Worm (Caenorhabditis elegans) whole organism, L1 larva: ENCODE results near the gene lido-10.

ENCODE experiments used
- C04F5.9 ChIP-seq: sonication (generic microtip); optimal IDR thresholded peaks from 2 replicates; lab custom pipeline; 2016; ENCODE audit warnings: missing genetic modification characterization, missing compliant biosample characterization
- C16A3.4 ChIP-seq: fragments of 150-350 bp; optimal IDR thresholded peaks from 2 replicates; lab custom pipeline; 2014; ENCODE audit warnings: missing biosample characterization, missing genetic modification characterization
- C34B4.2 ChIP-seq: sonication (generic microtip); optimal IDR thresholded peaks from 2 replicates; lab custom pipeline; 2017; ENCODE audit warnings: mild to moderate bottlenecking, missing genetic modification characterization, missing compliant biosample characterization
- Y116A8C.19 ChIP-seq: sonication (generic microtip); optimal IDR thresholded peaks from 2 replicates; lab custom pipeline; 2016; ENCODE audit warnings: missing compliant biosample characterization, missing genetic modification characterization, borderline replicate concordance
- aha-1 ChIP-seq: fragments of 150-350 bp; optimal IDR thresholded peaks from 2 replicates; lab custom pipeline; 2014; ENCODE audit warnings: missing biosample characterization, missing genetic modification characterization
- alr-1 ChIP-seq: fragments of 200-800 bp; sonication (Bioruptor generic); optimal IDR thresholded peaks from 2 replicates; lab custom pipeline; 2018; ENCODE audit warnings: borderline replicate concordance, mild to moderate bottlenecking, missing genetic modification characterization, missing compliant biosample characterization
- ama-1 ChIP-seq: fragments of 150-350 bp; optimal IDR thresholded peaks from 2 replicates; lab custom pipeline; 2014
- ceh-8 ChIP-seq: fragments of 200-800 bp; sonication (Bioruptor generic); optimal IDR thresholded peaks from 2 replicates; lab custom pipeline; 2018; ENCODE audit warnings: mild to moderate bottlenecking, missing genetic modification characterization, moderate library complexity, missing compliant biosample characterization
- ceh-82 ChIP-seq, 3 experiments: fragments of 150-350 bp in 1 of 3; sonication (generic microtip) in 2 of 3; optimal IDR thresholded peaks; 2 replicates each; lab custom pipeline; 2014 to 2017; ENCODE audit warnings: missing biosample characterization in 3 of 3, missing genetic modification characterization in 3 of 3
- ceh-88 ChIP-seq: fragments of 200-800 bp; sonication (Bioruptor generic); IDR thresholded peaks from 2 replicates; pipeline ENCODE4 v1.3.6; 2022; ENCODE audit warnings: missing genetic modification characterization, missing compliant biosample characterization
- ceh-90 ChIP-seq: sonication (generic microtip); optimal IDR thresholded peaks from 2 replicates; lab custom pipeline; 2016; ENCODE audit warnings: missing genetic modification characterization, missing compliant biosample characterization
- ces-1 ChIP-seq: fragments of 150-350 bp; optimal IDR thresholded peaks from 2 replicates; lab custom pipeline; 2014; ENCODE audit warnings: missing biosample characterization, missing genetic modification reagents, missing genetic modification characterization
- efl-3 ChIP-seq: fragments of 200-800 bp; sonication (Bioruptor generic); optimal IDR thresholded peaks from 2 replicates; lab custom pipeline; 2018; ENCODE audit warnings: mild to moderate bottlenecking, missing genetic modification characterization, missing compliant biosample characterization
- egl-13 ChIP-seq: sonication (generic microtip); optimal IDR thresholded peaks from 2 replicates; lab custom pipeline; 2016; ENCODE audit warnings: missing genotype, missing genetic modification reagents, missing genetic modification characterization, missing compliant biosample characterization
- ets-5 ChIP-seq: fragments of 200-800 bp; sonication (Bioruptor generic); IDR thresholded peaks from 2 replicates; pipeline ENCODE4 v1.3.6; 2022; ENCODE audit warnings: missing genetic modification characterization, missing compliant biosample characterization
- fkh-10 ChIP-seq: sonication (generic microtip); optimal IDR thresholded peaks from 2 replicates; lab custom pipeline; 2017; ENCODE audit warnings: missing biosample characterization, missing genetic modification reagents, missing genetic modification characterization
- fkh-4 ChIP-seq: sonication (generic microtip); optimal IDR thresholded peaks from 2 replicates; lab custom pipeline; 2016; ENCODE audit warnings: missing compliant biosample characterization, missing genetic modification characterization, borderline replicate concordance
- fkh-8 ChIP-seq: sonication (generic microtip); optimal IDR thresholded peaks from 2 replicates; lab custom pipeline; 2016; ENCODE audit warnings: mild to moderate bottlenecking, missing genetic modification characterization, missing compliant biosample characterization
- hlh-17 ChIP-seq: fragments of 200-800 bp; sonication (Bioruptor generic); optimal IDR thresholded peaks from 2 replicates; lab custom pipeline; 2018; ENCODE audit warnings: missing genetic modification characterization, mild to moderate bottlenecking, missing compliant biosample characterization, moderate library complexity, borderline replicate concordance
- hlh-4 ChIP-seq: sonication (generic microtip); optimal IDR thresholded peaks from 2 replicates; lab custom pipeline; 2016; ENCODE audit warnings: mild to moderate bottlenecking, missing genetic modification characterization, missing compliant biosample characterization
- hpl-2 ChIP-seq: fragments of 150-350 bp; optimal IDR thresholded peaks from 2 replicates; lab custom pipeline; 2014; ENCODE audit warnings: missing biosample characterization, missing genetic modification reagents, missing genetic modification characterization
- irx-1 ChIP-seq: sonication (generic microtip); optimal IDR thresholded peaks from 2 replicates; lab custom pipeline; 2016; ENCODE audit warnings: missing genetic modification characterization, missing compliant biosample characterization
- isw-1 ChIP-seq: fragments of 200-800 bp; sonication (Bioruptor generic); IDR thresholded peaks from 2 replicates; pipeline ENCODE4 v1.3.6; 2022; ENCODE audit warnings: missing genetic modification characterization, missing compliant biosample characterization
- jun-1 ChIP-seq: fragments of 150-350 bp; optimal IDR thresholded peaks from 2 replicates; lab custom pipeline; 2014; ENCODE audit warnings: missing biosample characterization, missing genetic modification reagents, missing genetic modification characterization
- lin-13 ChIP-seq: fragments of 150-350 bp; optimal IDR thresholded peaks from 2 replicates; lab custom pipeline; 2014; ENCODE audit warnings: missing biosample characterization, missing genetic modification reagents, missing genetic modification characterization
- lin-15B ChIP-seq: fragments of 150-350 bp; sonication (generic microtip); optimal IDR thresholded peaks from 3 replicates; lab custom pipeline; 2014; ENCODE audit warnings: missing biosample characterization, missing genetic modification characterization
- lin-39 ChIP-seq: fragments of 150-350 bp; optimal IDR thresholded peaks from 2 replicates; lab custom pipeline; 2014; ENCODE audit warnings: missing biosample characterization, missing genetic modification reagents, missing genetic modification characterization
- lir-3 ChIP-seq: sonication (generic microtip); optimal IDR thresholded peaks from 2 replicates; lab custom pipeline; 2016; ENCODE audit warnings: mild to moderate bottlenecking, missing genetic modification characterization, moderate library complexity, missing compliant biosample characterization; ENCODE audit not compliant: poor library complexity
- lsy-2 ChIP-seq, 2 experiments: fragments of 150-350 bp; optimal IDR thresholded peaks; 2 replicates each; lab custom pipeline; 2014; ENCODE audit warnings: missing biosample characterization in 2 of 2, missing genetic modification characterization in 2 of 2
- mab-9 ChIP-seq: fragments of 200-800 bp; sonication (Bioruptor generic); IDR thresholded peaks from 2 replicates; pipeline ENCODE4 v1.3.6; 2022; ENCODE audit warnings: missing genetic modification reagents, missing genetic modification characterization, missing compliant biosample characterization
- mdl-1 ChIP-seq, 2 experiments: fragments of 150-350 bp; optimal IDR thresholded peaks; 2 replicates each; lab custom pipeline; 2014 to 2017; ENCODE audit warnings: missing biosample characterization in 2 of 2, missing genetic modification characterization in 2 of 2, inconsistent platforms in 1 of 2
- mep-1 ChIP-seq: fragments of 150-350 bp; optimal IDR thresholded peaks from 2 replicates; lab custom pipeline; 2014; ENCODE audit warnings: missing biosample characterization, missing genetic modification characterization
- nhr-12 ChIP-seq: sonication (generic microtip); optimal IDR thresholded peaks from 2 replicates; lab custom pipeline; 2017; ENCODE audit warnings: missing biosample characterization, missing genetic modification characterization
- nhr-19 ChIP-seq: fragments of 200-800 bp; sonication (Bioruptor generic); conservative IDR thresholded peaks from 2 replicates; pipeline ENCODE4 v1.3.6; 2022; ENCODE audit warnings: missing genetic modification characterization, missing compliant biosample characterization
- nhr-20 ChIP-seq: sonication (generic microtip); optimal IDR thresholded peaks from 2 replicates; lab custom pipeline; 2016; ENCODE audit warnings: mild to moderate bottlenecking, missing genetic modification characterization, missing compliant biosample characterization
- nhr-237 ChIP-seq: fragments of 150-350 bp; optimal IDR thresholded peaks from 2 replicates; lab custom pipeline; 2014; ENCODE audit warnings: missing biosample characterization, missing genetic modification characterization
- nhr-47 ChIP-seq: sonication (generic microtip); optimal IDR thresholded peaks from 2 replicates; lab custom pipeline; 2016; ENCODE audit warnings: mild to moderate bottlenecking, missing genetic modification characterization, moderate library complexity, missing compliant biosample characterization
- nhr-76 ChIP-seq: sonication (generic microtip); optimal IDR thresholded peaks from 2 replicates; lab custom pipeline; 2017; ENCODE audit warnings: missing biosample characterization, missing genetic modification characterization
- nhr-77 ChIP-seq: fragments of 150-350 bp; optimal IDR thresholded peaks from 2 replicates; lab custom pipeline; 2014; ENCODE audit warnings: missing biosample characterization, missing genetic modification characterization
- nhr-84 ChIP-seq: sonication (generic microtip); optimal IDR thresholded peaks from 2 replicates; lab custom pipeline; 2017; ENCODE audit warnings: missing biosample characterization, missing genetic modification characterization
- nhr-85 ChIP-seq: sonication (generic microtip); peaks from one replicate; lab custom pipeline; 2016; ENCODE audit warnings: missing genetic modification characterization, inconsistent platforms, missing compliant biosample characterization
- nhr-90 ChIP-seq: sonication (generic microtip); optimal IDR thresholded peaks from 2 replicates; lab custom pipeline; 2016; ENCODE audit warnings: mild to moderate bottlenecking, missing genetic modification characterization, missing compliant biosample characterization; ENCODE audit not compliant: poor library complexity
- pax-3 ChIP-seq: fragments of 200-800 bp; sonication (Bioruptor generic); optimal IDR thresholded peaks from 2 replicates; lab custom pipeline; 2018; ENCODE audit warnings: mild to moderate bottlenecking, missing genetic modification characterization, moderate library complexity, missing compliant biosample characterization
- rnt-1 ChIP-seq: sonication (generic microtip); optimal IDR thresholded peaks from 2 replicates; lab custom pipeline; 2016; ENCODE audit warnings: mild to moderate bottlenecking, missing genetic modification characterization, moderate library complexity, missing compliant biosample characterization
- snpc-4 ChIP-seq: fragments of 150-350 bp; optimal IDR thresholded peaks from 2 replicates; lab custom pipeline; 2014; ENCODE audit warnings: missing biosample characterization, missing genetic modification characterization
- sox-4 ChIP-seq: sonication (generic microtip); optimal IDR thresholded peaks from 2 replicates; lab custom pipeline; 2016; ENCODE audit warnings: missing genetic modification characterization, missing compliant biosample characterization
- sptf-1 ChIP-seq: fragments of 150-350 bp; optimal IDR thresholded peaks from 2 replicates; lab custom pipeline; 2014; ENCODE audit warnings: missing biosample characterization, missing genetic modification characterization
- swsn-7 ChIP-seq: sonication (generic microtip); optimal IDR thresholded peaks from 2 replicates; lab custom pipeline; 2016; ENCODE audit warnings: missing genetic modification characterization, missing compliant biosample characterization
- tbx-2 ChIP-seq: sonication (generic microtip); optimal IDR thresholded peaks from 2 replicates; lab custom pipeline; 2016; ENCODE audit warnings: missing genetic modification characterization, missing compliant biosample characterization
- unc-130 ChIP-seq: fragments of 150-350 bp; optimal IDR thresholded peaks from 2 replicates; lab custom pipeline; 2017; ENCODE audit warnings: missing biosample characterization, missing genetic modification characterization, inconsistent platforms
- unc-62 ChIP-seq: fragments of 150-350 bp; optimal IDR thresholded peaks from 2 replicates; lab custom pipeline; 2014; ENCODE audit warnings: missing biosample characterization, missing genetic modification reagents, missing genetic modification characterization
- xbp-1 ChIP-seq: sonication (generic microtip); optimal IDR thresholded peaks from 2 replicates; lab custom pipeline; 2016; ENCODE audit warnings: missing genetic modification characterization, missing compliant biosample characterization
- zag-1 ChIP-seq: fragments of 150-350 bp; optimal IDR thresholded peaks from 2 replicates; lab custom pipeline; 2014; ENCODE audit warnings: missing biosample characterization, missing genetic modification characterization
- ztf-11 ChIP-seq, 2 experiments: sonication (generic microtip); optimal IDR thresholded peaks; 2 replicates each; lab custom pipeline; 2016 to 2017; ENCODE audit warnings: missing genetic modification characterization in 2 of 2, missing biosample characterization in 1 of 2, missing compliant biosample characterization in 1 of 2

Gene lido-10

ce11 chrII:2991555-2992083, 10.7 kb upstream of the lido-10 start, which contains the start of gene K08A2.2 (continued):
- TF ChIP-seq fkh-8 (tag; lab: Kevin White, UChicago) (no peak), nhr-19 (GFP tag; lab: Robert Waterston, UW) (peak; percentile 36), ceh-82 (tag; optimal IDR thresholded peaks at IDR 0.05; lab: Kevin White, UChicago) (no peak), C16A3.4 (tag; lab: Kevin White, UChicago) (no peak), Y116A8C.19 (tag; lab: Kevin White, UChicago) (no peak), nhr-84 (no peak), lin-15B (tag; lab: Kevin White, UChicago) (no peak), zag-1 (tag; lab: Kevin White, UChicago) (no peak), xbp-1 (peak; percentile 17), jun-1 (tag; lab: Kevin White, UChicago) (no peak), nhr-20 (tag; lab: Kevin White, UChicago) (no peak), nhr-77 (tag; lab: Kevin White, UChicago) (no peak), lir-3 (tag; lab: Kevin White, UChicago) (peak; percentile 77), alr-1 (no peak), ets-5 (GFP tag; lab: Robert Waterston, UW) (no peak), C04F5.9 (no peak), pax-3 (tag; lab: Kevin White, UChicago) (peak; percentile 35), aha-1 (no peak), nhr-90 (tag; lab: Kevin White, UChicago) (peak; percentile 31), snpc-4 (tag; lab: Kevin White, UChicago) (no peak), nhr-237 (tag; lab: Kevin White, UChicago) (no peak), rnt-1 (peak; percentile 51), hlh-4 (tag; lab: Kevin White, UChicago) (no peak), efl-3 (GFP tag; lab: Kevin White, UChicago) (no peak), lin-13 (GFP tag; lab: Kevin White, UChicago) (no peak), ceh-8 (GFP tag; lab: Kevin White, UChicago) (no peak), ceh-88 (GFP tag; lab: Robert Waterston, UW) (no peak), ama-1 (lab: Kevin White, UChicago) (no peak), nhr-47 (tag; lab: Kevin White, UChicago) (peak; percentile 48), egl-13 (tag; lab: Kevin White, UChicago) (peak; percentile 16), swsn-7 (no peak), mdl-1 (tag; optimal IDR thresholded peaks at IDR 0.05; lab: Kevin White, UChicago) (no peak), lin-39 (tag; lab: Kevin White, UChicago) (no peak), ztf-11 (tag; optimal IDR thresholded peaks at IDR 0.05; lab: Kevin White, UChicago) (peak in 1 of 2 experiments; percentile 54), nhr-12 (tag; lab: Kevin White, UChicago) (no peak), nhr-76 (tag; lab: Kevin White, UChicago) (no peak), isw-1 (GFP tag; lab: Robert Waterston, UW) (peak; percentile 17; the same call in 1 of the 2 replicates), hlh-17 (no peak), irx-1 (tag; lab: Kevin White, UChicago) (no peak), fkh-10 (GFP tag; lab: Kevin White, UChicago) (no peak), ceh-90 (peak; percentile 39), tbx-2 (tag; lab: Kevin White, UChicago) (peak; percentile 11), nhr-85 (tag; lab: Kevin White, UChicago) (peak; percentile 44), unc-62 (no peak), hpl-2 (GFP tag; lab: Kevin White, UChicago) (no peak), C34B4.2 (tag; lab: Kevin White, UChicago) (no peak), lsy-2 (tag; optimal IDR thresholded peaks at IDR 0.05; lab: Kevin White, UChicago) (no peak), unc-130 (no peak), sox-4 (tag; lab: Kevin White, UChicago) (no peak), ces-1 (GFP tag; lab: Kevin White, UChicago) (no peak), fkh-4 (no peak), sptf-1 (tag; lab: Kevin White, UChicago) (no peak), mep-1 (no peak), mab-9 (no peak; the same call in 1 of the 2 replicates)
